Worm (Caenorhabditis elegans) whole organism, L4 larva: Measurements from ENCODE around the gene T21C9.11.

Experiments used
- F10B5.3 ChIP-seq: sonication (generic microtip); optimal IDR thresholded peaks from 2 replicates; lab custom pipeline; 2016; ENCODE audit warnings: mild to moderate bottlenecking, missing genetic modification characterization, missing compliant biosample characterization
- ama-1 ChIP-seq: fragments of 150-350 bp; optimal IDR thresholded peaks from 2 replicates; lab custom pipeline; 2014; ENCODE audit warnings: inconsistent platforms, mixed read lengths
- fos-1 ChIP-seq: fragments of 150-350 bp; optimal IDR thresholded peaks from 2 replicates; lab custom pipeline; 2014; ENCODE audit warnings: missing biosample characterization, missing genetic modification characterization
- nhr-6 ChIP-seq: fragments of 150-350 bp; optimal IDR thresholded peaks from 2 replicates; lab custom pipeline; 2014; ENCODE audit warnings: missing biosample characterization, missing genetic modification characterization

ce11 chrV:10572614-10573013 is 22.1 kb downstream of the T21C9.11 start, which contains the start of gene del-6:
- no peak for TF ChIP-seq nhr-6
- TF ChIP-seq F10B5.3 = no peak
- no peak for TF ChIP-seq fos-1 (tag; lab: Kevin White, UChicago)
- TF ChIP-seq ama-1 (lab: Kevin White, UChicago) = no peak
